Fruit fly (Drosophila melanogaster): ENCODE results near the gene tal-3A.

tal-3A gene

DNA sequence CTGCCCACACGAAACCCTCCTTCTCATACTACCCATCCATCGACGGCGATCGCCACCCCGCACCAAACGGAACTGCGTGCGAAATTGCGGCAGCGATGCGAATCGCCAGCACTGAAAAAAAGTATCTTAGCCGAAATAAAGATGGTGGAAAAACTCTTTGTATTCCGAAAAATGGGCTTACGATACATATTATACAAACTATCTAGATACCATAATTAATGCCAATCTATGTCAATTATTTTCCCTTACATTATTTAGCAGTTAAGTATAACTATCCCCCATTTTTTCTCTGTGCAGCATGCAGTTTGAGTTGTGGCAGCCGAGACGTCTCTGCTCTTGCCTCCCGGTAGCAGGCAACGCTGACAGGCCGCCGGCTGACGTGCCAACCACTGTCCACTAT, 48.9 kb downstream of the tal-3A start (continued):
- no peak for TF ChIP-seq CG10431 (GFP tag; optimal IDR thresholded peaks at IDR 0.05)
- TF ChIP-seq vvl (GFP tag; IDR thresholded peaks at IDR 0.05), result no peak
- no peak for TF ChIP-seq mirr (GFP tag; optimal IDR thresholded peaks at IDR 0.05)
- no peak for TF ChIP-seq eyg (GFP tag; optimal IDR thresholded peaks at IDR 0.05)
- TF ChIP-seq CG31388 (GFP tag; optimal IDR thresholded peaks at IDR 0.05), result no peak
- no peak for TF ChIP-seq shn (GFP tag; optimal IDR thresholded peaks at IDR 0.05)
- no peak for TF ChIP-seq sna (GFP tag; IDR thresholded peaks at IDR 0.05; ENCODE audit: partially characterized antibody)
- no peak for TF ChIP-seq CG1529 (GFP tag; optimal IDR thresholded peaks at IDR 0.05)
- TF ChIP-seq Hr39 (optimal IDR thresholded peaks at IDR 0.05), result no peak
- TF ChIP-seq ftz-f1 (GFP tag; optimal IDR thresholded peaks at IDR 0.05), result no peak
- TF ChIP-seq CG9932 (GFP tag; IDR thresholded peaks at IDR 0.05), result no peak
- no peak for TF ChIP-seq org-1 (GFP tag; optimal IDR thresholded peaks at IDR 0.05)
- TF ChIP-seq lov (optimal IDR thresholded peaks at IDR 0.05), result no peak
- TF ChIP-seq lov (GFP tag; IDR thresholded peaks at IDR 0.05), result 0 out of 3 replicates have a peak, but pooled peaks have one; percentile 15
- TF ChIP-seq grau (tag; optimal IDR thresholded peaks at IDR 0.05), result no peak
- TF ChIP-seq CG4360 (GFP tag; IDR thresholded peaks at IDR 0.05), result no peak
- no peak for TF ChIP-seq MTF-1 (GFP tag; optimal IDR thresholded peaks at IDR 0.05; ENCODE audit: borderline replicate concordance)
- TF ChIP-seq esg (GFP tag; conservative IDR thresholded peaks at IDR 0.05), result no peak
- TF ChIP-seq emc (GFP tag; optimal IDR thresholded peaks at IDR 0.05), result no peak
- no peak for TF ChIP-seq CG10274 (GFP tag; optimal IDR thresholded peaks at IDR 0.05)
- no peak for TF ChIP-seq oc (tag; optimal IDR thresholded peaks at IDR 0.05)
- TF ChIP-seq Max (GFP tag; optimal IDR thresholded peaks at IDR 0.05), result no peak
- TF ChIP-seq sens (GFP tag), result peak; percentile 52
- TF ChIP-seq slbo (GFP tag; IDR thresholded peaks at IDR 0.05), result no peak
- TF ChIP-seq Fer1 (GFP tag; optimal IDR thresholded peaks at IDR 0.05), result no peak
- peak in 1 of 2 experiments; percentile 39 for TF ChIP-seq bsh (GFP tag; optimal IDR thresholded peaks at IDR 0.05)
- no peak for TF ChIP-seq Dbx (GFP tag; IDR thresholded peaks at IDR 0.05)

Data from whole organism, embryonic.